Comparison of ENCODE assay signal across 2 worm cellular contexts in genomic region chrIV:10157034-10157433, ce11.
TF ChIP-seq lines count a peak whose summit lies in the region.

No protein-coding gene starts in this region.

TF ChIP-seq in whole organism, L4 larva, 104 proteins besides CTCF, POLR2A, EP300 and RAD21:
- peak; percentile 63; the same call in 1 of the 2 replicates for TF ChIP-seq snpc-1.2 (GFP tag; IDR thresholded peaks at IDR 0.05; lab: Robert Waterston, UW)
- no peak for TF ChIP-seq ZK546.5 (tag; optimal IDR thresholded peaks at IDR 0.05; lab: Kevin White, UChicago)

TF ChIP-seq in whole organism, young adult, 124 proteins besides CTCF, POLR2A, EP300 and RAD21:
- TF ChIP-seq him-1 (tag; optimal IDR thresholded peaks at IDR 0.05; lab: Kevin White, UChicago) (peak; percentile 22), lsl-1 (GFP tag; optimal IDR thresholded peaks at IDR 0.05; lab: Kevin White, UChicago) (peak; percentile 95), ceh-79 (tag; optimal IDR thresholded peaks at IDR 0.05; lab: Kevin White, UChicago) (no peak), F57A8.1 (GFP tag; optimal IDR thresholded peaks at IDR 0.05; lab: Kevin White, UChicago) (no peak), D2030.7 (GFP tag; IDR thresholded peaks at IDR 0.05; lab: Robert Waterston, UW) (peak; percentile 51), madf-8 (GFP tag; conservative IDR thresholded peaks at IDR 0.05; lab: Robert Waterston, UW) (peak; percentile 78), tlf-1 (GFP tag; optimal IDR thresholded peaks at IDR 0.05; lab: Kevin White, UChicago) (no peak), gei-17 (GFP tag; optimal IDR thresholded peaks at IDR 0.05; lab: Kevin White, UChicago) (no peak), ceh-100 (GFP tag; IDR thresholded peaks at IDR 0.05; lab: Robert Waterston, UW) (no peak), nhr-27 (tag; optimal IDR thresholded peaks at IDR 0.05; lab: Kevin White, UChicago) (no peak), ceh-91 (GFP tag; IDR thresholded peaks at IDR 0.05; lab: Robert Waterston, UW) (0 out of 2 replicates have a peak, but pooled peaks have one; percentile 33), nfya-2 (GFP tag; IDR thresholded peaks at IDR 0.05; lab: Robert Waterston, UW) (no peak), madf-3 (GFP tag; IDR thresholded peaks at IDR 0.05; lab: Robert Waterston, UW) (no peak), lin-54 (GFP tag; optimal IDR thresholded peaks at IDR 0.05; lab: Kevin White, UChicago) (peak; percentile 10), F33H1.4 (GFP tag; IDR thresholded peaks at IDR 0.05; lab: Robert Waterston, UW) (peak; percentile 90), snpc-1.3 (tag; optimal IDR thresholded peaks at IDR 0.05; lab: Kevin White, UChicago; ENCODE audit: insufficient read depth) (peak; percentile 6), ceh-58 (GFP tag; IDR thresholded peaks at IDR 0.05; lab: Robert Waterston, UW) (no peak), pbrm-1 (GFP tag; IDR thresholded peaks at IDR 0.05; lab: Robert Waterston, UW) (peak; percentile 42; the same call in 1 of the 2 replicates), rpc-1 (optimal IDR thresholded peaks at IDR 0.05; lab: Kevin White, UChicago) (no peak), rpc-1 (tag; optimal IDR thresholded peaks at IDR 0.05; lab: Kevin White, UChicago) (no peak), hrde-1 (tag; optimal IDR thresholded peaks at IDR 0.05; lab: Kevin White, UChicago; ENCODE audit: borderline replicate concordance) (no peak), madf-6 (GFP tag; IDR thresholded peaks at IDR 0.05; lab: Robert Waterston, UW) (peak; percentile 90), F52B5.7 (tag; optimal IDR thresholded peaks at IDR 0.05; lab: Kevin White, UChicago) (no peak), xnd-1 (tag; optimal IDR thresholded peaks at IDR 0.05; lab: Kevin White, UChicago) (peak; percentile 80), athp-1 (tag; optimal IDR thresholded peaks at IDR 0.05; lab: Kevin White, UChicago) (no peak), rcor-1 (GFP tag; IDR thresholded peaks at IDR 0.05; lab: Robert Waterston, UW) (no peak), C17E4.6 (GFP tag; IDR thresholded peaks at IDR 0.05; lab: Robert Waterston, UW) (no peak), F49E8.2 (tag; optimal IDR thresholded peaks at IDR 0.05; lab: Kevin White, UChicago; ENCODE audit: insufficient read depth) (peak; percentile 31), ZK185.1 (tag; optimal IDR thresholded peaks at IDR 0.05; lab: Kevin White, UChicago; ENCODE audit: poor library complexity, severe bottlenecking) (no peak), dox-1 (GFP tag; IDR thresholded peaks at IDR 0.05; lab: Robert Waterston, UW) (0 out of 2 replicates have a peak, but pooled peaks have one; percentile 30), egl-18 (GFP tag; IDR thresholded peaks at IDR 0.05; lab: Robert Waterston, UW) (no peak), akir-1 (GFP tag; optimal IDR thresholded peaks at IDR 0.05; lab: Kevin White, UChicago) (no peak), snpc-4 (GFP tag; optimal IDR thresholded peaks at IDR 0.05; lab: Kevin White, UChicago) (no peak), snpc-4 (tag; optimal IDR thresholded peaks at IDR 0.05; lab: Kevin White, UChicago) (peak in 1 of 4 experiments; percentile 24)

Comparison
In these comparisons a context has a peak if more than half of its experiments do, and no peak if none do; other contexts are left out.
1. Of the 7 proteins assayed by ChIP-seq in both whole organism, young adult and whole organism, L4 larva: peak only in whole organism, young adult: F49E8.2; only in whole organism, L4 larva: none; in both: none; in neither: 5; mixed calls (peak in some experiments, not most) for 1.